Fruit fly (Drosophila melanogaster) whole organism, prepupa: ENCODE measurements around the gene CG33080.

Experiments used
- Blimp-1 ChIP-seq: fragments of 200-800 bp; sonication (Bioruptor generic); optimal IDR thresholded peaks from 3 replicates; lab custom pipeline; 2017; ENCODE audit warnings: missing biosample characterization, missing genetic modification characterization, mild to moderate bottlenecking, moderate library complexity, missing genetic modification reagents
- CG10631 ChIP-seq: fragments of 200-800 bp; sonication (Bioruptor generic); optimal IDR thresholded peaks from 2 replicates; lab custom pipeline; 2016; ENCODE audit warnings: missing biosample characterization, missing genetic modification characterization
- CG10669 ChIP-seq: fragments of 200-800 bp; sonication (Bioruptor generic); optimal IDR thresholded peaks from 3 replicates; lab custom pipeline; 2018; ENCODE audit warnings: missing biosample characterization, mild to moderate bottlenecking, missing genetic modification characterization, moderate library complexity
- CG11294 ChIP-seq: fragments of 200-800 bp; sonication (Bioruptor generic); IDR thresholded peaks from 2 replicates; pipeline ENCODE4 v1.3.6; 2022; ENCODE audit warnings: missing biosample characterization, missing genetic modification characterization
- CG11762 ChIP-seq: fragments of 200-800 bp; sonication (Bioruptor generic); optimal IDR thresholded peaks from 3 replicates; lab custom pipeline; 2016; ENCODE audit warnings: missing biosample characterization, missing genetic modification characterization; ENCODE audit not compliant: insufficient read depth
- CG11902 ChIP-seq: fragments of 200-800 bp; sonication (Bioruptor generic); optimal IDR thresholded peaks from 3 replicates; lab custom pipeline; 2016; ENCODE audit warnings: missing biosample characterization, missing genetic modification characterization
- CG1621 ChIP-seq: fragments of 200-800 bp; sonication (Bioruptor generic); optimal IDR thresholded peaks from 3 replicates; lab custom pipeline; 2018; ENCODE audit warnings: missing biosample characterization, mild to moderate bottlenecking, missing genetic modification characterization
- CG16779 ChIP-seq: fragments of 200-800 bp; sonication (Bioruptor generic); optimal IDR thresholded peaks from 3 replicates; lab custom pipeline; 2017; ENCODE audit warnings: missing biosample characterization, mild to moderate bottlenecking, missing genetic modification characterization
- CG3032 ChIP-seq: fragments of 200-800 bp; optimal IDR thresholded peaks from 2 replicates; lab custom pipeline; 2019; ENCODE audit warnings: missing biosample characterization, mild to moderate bottlenecking, missing genetic modification characterization, moderate library complexity
- CG31627 ChIP-seq: fragments of 200-800 bp; sonication (Bioruptor generic); optimal IDR thresholded peaks from 3 replicates; lab custom pipeline; 2016; ENCODE audit warnings: missing biosample characterization, missing genetic modification characterization
- CG32006 ChIP-seq: fragments of 200-800 bp; sonication (Bioruptor generic); optimal IDR thresholded peaks from 3 replicates; lab custom pipeline; 2017; ENCODE audit warnings: missing biosample characterization, mild to moderate bottlenecking, missing genetic modification characterization
- CG34406 ChIP-seq: fragments of 200-800 bp; sonication (Bioruptor generic); optimal IDR thresholded peaks from 3 replicates; lab custom pipeline; 2016; ENCODE audit warnings: missing biosample characterization, missing genetic modification characterization
- CG3919 ChIP-seq: fragments of 200-800 bp; sonication (Bioruptor generic); optimal IDR thresholded peaks from 3 replicates; lab custom pipeline; 2016; ENCODE audit warnings: missing biosample characterization, missing genetic modification characterization
- CG6163 ChIP-seq: fragments of 200-800 bp; sonication (Bioruptor generic); IDR thresholded peaks from 3 replicates; pipeline ENCODE4 v1.3.6; 2022; ENCODE audit warnings: missing biosample characterization, missing genetic modification characterization
- CG6792 ChIP-seq: fragments of 200-800 bp; sonication (Bioruptor generic); optimal IDR thresholded peaks from 3 replicates; lab custom pipeline; 2016; ENCODE audit warnings: missing biosample characterization, missing genetic modification characterization
- CG6854 ChIP-seq: fragments of 200-800 bp; sonication (Bioruptor generic); optimal IDR thresholded peaks from 2 replicates; lab custom pipeline; 2017; ENCODE audit warnings: missing biosample characterization, mild to moderate bottlenecking, missing genetic modification characterization
- CG7368 ChIP-seq: fragments of 200-800 bp; sonication (Bioruptor generic); optimal IDR thresholded peaks from 3 replicates; lab custom pipeline; 2016; ENCODE audit warnings: missing biosample characterization, missing genetic modification characterization
- CG8119 ChIP-seq: fragments of 200-800 bp; sonication (Bioruptor generic); IDR thresholded peaks from 3 replicates; pipeline ENCODE4 v1.3.6; 2022; ENCODE audit warnings: missing biosample characterization, missing genetic modification characterization
- CG8632 ChIP-seq: fragments of 200-800 bp; sonication (Bioruptor generic); optimal IDR thresholded peaks from 3 replicates; lab custom pipeline; 2016; ENCODE audit warnings: missing biosample characterization, missing genetic modification characterization
- Eip75B ChIP-seq: fragments of 200-800 bp; sonication (Bioruptor generic); optimal IDR thresholded peaks from 3 replicates; lab custom pipeline; 2016; ENCODE audit warnings: missing biosample characterization, missing genetic modification characterization
- Eip93F ChIP-seq: fragments of 200-800 bp; sonication (Bioruptor generic); optimal IDR thresholded peaks from 2 replicates; lab custom pipeline; 2016; ENCODE audit warnings: missing biosample characterization, mild to moderate bottlenecking, missing genetic modification characterization
- Ets21C ChIP-seq: fragments of 200-800 bp; sonication (Bioruptor generic); optimal IDR thresholded peaks from 3 replicates; lab custom pipeline; 2016; ENCODE audit warnings: missing biosample characterization, missing genetic modification characterization
- Ets96B ChIP-seq: fragments of 200-800 bp; optimal IDR thresholded peaks from 2 replicates; lab custom pipeline; 2019; ENCODE audit warnings: missing biosample characterization, mild to moderate bottlenecking, missing genetic modification characterization, moderate library complexity
- Gug ChIP-seq: fragments of 200-800 bp; sonication (Bioruptor generic); IDR thresholded peaks from 2 replicates; pipeline ENCODE4 v1.3.6; 2022; ENCODE audit warnings: missing biosample characterization, missing genetic modification characterization
- Hr38 ChIP-seq: sonication (Bioruptor generic); optimal IDR thresholded peaks from 2 replicates; lab custom pipeline; 2016; ENCODE audit warnings: missing biosample characterization, missing genetic modification characterization
- Hr39 ChIP-seq: fragments of 200-800 bp; sonication (Bioruptor generic); optimal IDR thresholded peaks from 2 replicates; lab custom pipeline; 2016; ENCODE audit warnings: missing biosample characterization, missing genetic modification characterization
- Hr4 ChIP-seq: fragments of 200-800 bp; sonication (Bioruptor generic); optimal IDR thresholded peaks from 3 replicates; lab custom pipeline; 2016; ENCODE audit warnings: missing biosample characterization, missing genetic modification characterization
- Smox ChIP-seq: fragments of 200-800 bp; sonication (Bioruptor generic); optimal IDR thresholded peaks from 3 replicates; lab custom pipeline; 2016; ENCODE audit warnings: missing biosample characterization, missing genetic modification characterization
- Sox15 ChIP-seq: fragments of 200-800 bp; sonication (Bioruptor generic); optimal IDR thresholded peaks from 3 replicates; lab custom pipeline; 2016; ENCODE audit warnings: missing biosample characterization, missing genetic modification characterization
- achi ChIP-seq: fragments of 200-800 bp; sonication (Bioruptor generic); optimal IDR thresholded peaks from 3 replicates; lab custom pipeline; 2016; ENCODE audit warnings: missing biosample characterization, missing genetic modification characterization
- dsx ChIP-seq: fragments of 200-800 bp; optimal IDR thresholded peaks from 3 replicates; lab custom pipeline; 2019; ENCODE audit warnings: missing biosample characterization, mild to moderate bottlenecking, missing genetic modification characterization, moderate library complexity; ENCODE audit not compliant: poor library complexity, severe bottlenecking
- eg ChIP-seq: fragments of 200-800 bp; sonication (Bioruptor generic); IDR thresholded peaks from 3 replicates; pipeline ENCODE4 v1.3.6; 2022; ENCODE audit warnings: missing biosample characterization, missing genetic modification characterization
- esn ChIP-seq: fragments of 200-800 bp; sonication (Bioruptor generic); optimal IDR thresholded peaks from 2 replicates; lab custom pipeline; 2016; ENCODE audit warnings: missing biosample characterization, mild to moderate bottlenecking, missing genetic modification characterization, moderate library complexity
- fd59A ChIP-seq: fragments of 200-800 bp; sonication (Bioruptor generic); optimal IDR thresholded peaks from 2 replicates; lab custom pipeline; 2017; ENCODE audit warnings: missing biosample characterization, mild to moderate bottlenecking, missing genetic modification characterization, missing genetic modification reagents
- fd85E ChIP-seq: fragments of 200-800 bp; sonication (Bioruptor generic); optimal IDR thresholded peaks from 3 replicates; lab custom pipeline; 2016; ENCODE audit warnings: missing biosample characterization, missing genetic modification characterization
- lz ChIP-seq: fragments of 200-800 bp; sonication (Bioruptor generic); optimal IDR thresholded peaks from 3 replicates; lab custom pipeline; 2016; ENCODE audit warnings: missing biosample characterization, missing genetic modification characterization
- net ChIP-seq: fragments of 200-800 bp; sonication (Bioruptor generic); optimal IDR thresholded peaks from 3 replicates; lab custom pipeline; 2016; ENCODE audit warnings: missing biosample characterization, missing genetic modification characterization
- pdm3 ChIP-seq: fragments of 200-800 bp; sonication (Bioruptor generic); optimal IDR thresholded peaks from 3 replicates; lab custom pipeline; 2016; ENCODE audit warnings: missing biosample characterization, missing genetic modification characterization
- salr ChIP-seq, 2 experiments: fragments of 200-800 bp; sonication (Bioruptor generic); optimal IDR thresholded peaks; 3 replicates each; lab custom pipeline; 2016 to 2018; ENCODE audit warnings: missing biosample characterization in 2 of 2, missing genetic modification characterization in 2 of 2, mild to moderate bottlenecking in 1 of 2
- spab ChIP-seq: fragments of 200-800 bp; sonication (Bioruptor generic); optimal IDR thresholded peaks from 2 replicates; lab custom pipeline; 2017; ENCODE audit warnings: missing biosample characterization, mild to moderate bottlenecking, missing genetic modification characterization, missing genetic modification reagents
- ss ChIP-seq, 2 experiments: fragments of 200-800 bp; sonication (Bioruptor generic); optimal IDR thresholded peaks; 2 replicates in 1 of 2; 3 replicates in 1 of 2; lab custom pipeline; 2017 to 2018; ENCODE audit warnings: mild to moderate bottlenecking in 2 of 2, missing biosample characterization in 2 of 2, missing genetic modification characterization in 2 of 2, moderate library complexity in 1 of 2
- svp ChIP-seq: fragments of 200-800 bp; sonication (Bioruptor generic); peaks from one replicate; lab custom pipeline; 2016; ENCODE audit warnings: missing biosample characterization, missing genetic modification characterization
- topi ChIP-seq: fragments of 200-800 bp; sonication (Bioruptor generic); optimal IDR thresholded peaks from 3 replicates; lab custom pipeline; 2016; ENCODE audit warnings: missing biosample characterization, missing genetic modification characterization
- vri ChIP-seq: fragments of 200-800 bp; sonication (Bioruptor generic); optimal IDR thresholded peaks from 3 replicates; lab custom pipeline; 2016; ENCODE audit warnings: missing biosample characterization, mild to moderate bottlenecking, missing genetic modification characterization

Gene CG33080

DNA sequence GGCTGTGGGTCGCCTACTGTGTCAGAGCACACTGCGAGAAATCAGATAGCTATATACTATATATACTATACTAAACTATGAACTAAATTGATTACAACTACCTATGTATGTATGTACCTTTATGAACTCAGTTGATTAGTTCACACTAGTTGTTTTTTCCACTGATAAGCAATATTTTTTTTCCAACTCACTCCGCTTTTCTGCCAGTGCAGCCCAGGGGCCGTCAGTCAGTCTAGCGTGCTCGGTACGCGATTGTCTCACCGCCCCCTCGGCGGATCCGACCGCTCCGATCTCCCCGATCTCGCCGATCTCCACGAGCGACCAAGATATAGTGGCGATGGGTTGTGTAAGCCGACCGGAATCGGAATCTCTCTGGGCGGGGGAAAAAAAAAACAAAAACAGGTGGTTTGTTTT is 11.7 kb downstream of the CG33080 start (continued):
- TF ChIP-seq Sox15 (GFP tag; lab: Kevin White, UChicago) (peak; percentile 2), achi (peak; percentile 54), CG8632 (peak; percentile 25), ss (GFP tag; optimal IDR thresholded peaks at IDR 0.05; lab: Kevin White, UChicago) (peak; percentile 66 to 74), Ets96B (tag; lab: Kevin White, UChicago) (peak; percentile 77), Hr4 (peak; percentile 81), eg (peak; percentile 95), Eip75B (GFP tag; lab: Kevin White, UChicago) (peak; percentile 71), Gug (GFP tag; lab: Robert Waterston, UW) (peak; percentile 90), CG31627 (GFP tag; lab: Kevin White, UChicago) (no peak), CG10631 (peak; percentile 61), CG8119 (peak; percentile 86), net (GFP tag; lab: Kevin White, UChicago) (peak; percentile 52), Blimp-1 (GFP tag; lab: Kevin White, UChicago) (no peak), CG3919 (GFP tag; lab: Kevin White, UChicago) (peak; percentile 79), Eip93F (GFP tag; lab: Kevin White, UChicago) (no peak), CG6163 (GFP tag; lab: Robert Waterston, UW) (peak; percentile 94), CG11762 (GFP tag; lab: Kevin White, UChicago) (peak; percentile 59), Hr38 (GFP tag; lab: Kevin White, UChicago) (no peak), fd85E (GFP tag; lab: Kevin White, UChicago) (no peak), CG3032 (peak; percentile 74), topi (GFP tag; lab: Kevin White, UChicago) (peak; percentile 33), lz (GFP tag; lab: Kevin White, UChicago) (peak; percentile 29), CG11902 (GFP tag; lab: Kevin White, UChicago) (peak; percentile 36)
- TF ChIP-seq, all 60 proteins: peak for 46

- TF ChIP-seq vri (GFP tag; lab: Kevin White, UChicago) (no peak), CG6854 (GFP tag; lab: Kevin White, UChicago) (no peak), Hr38 (GFP tag; lab: Kevin White, UChicago) (no peak), fd59A (GFP tag; lab: Kevin White, UChicago) (no peak), Gug (GFP tag; lab: Robert Waterston, UW) (no peak), Ets21C (GFP tag; lab: Kevin White, UChicago) (no peak), ss (GFP tag; optimal IDR thresholded peaks at IDR 0.05; lab: Kevin White, UChicago) (no peak), svp (GFP tag; lab: Kevin White, UChicago) (no peak), salr (GFP tag; optimal IDR thresholded peaks at IDR 0.05; lab: Kevin White, UChicago) (no peak), Hr39 (GFP tag; lab: Kevin White, UChicago) (no peak), dsx (GFP tag; lab: Kevin White, UChicago) (no peak), lz (GFP tag; lab: Kevin White, UChicago) (no peak), spab (GFP tag; lab: Kevin White, UChicago) (no peak), CG16779 (tag; lab: Kevin White, UChicago) (no peak), pdm3 (no peak), net (GFP tag; lab: Kevin White, UChicago) (no peak), fd85E (GFP tag; lab: Kevin White, UChicago) (no peak)
Observed at dm6 chrX:5705097-5705496, 12.5 kb downstream of the CG33080 start.

DNA sequence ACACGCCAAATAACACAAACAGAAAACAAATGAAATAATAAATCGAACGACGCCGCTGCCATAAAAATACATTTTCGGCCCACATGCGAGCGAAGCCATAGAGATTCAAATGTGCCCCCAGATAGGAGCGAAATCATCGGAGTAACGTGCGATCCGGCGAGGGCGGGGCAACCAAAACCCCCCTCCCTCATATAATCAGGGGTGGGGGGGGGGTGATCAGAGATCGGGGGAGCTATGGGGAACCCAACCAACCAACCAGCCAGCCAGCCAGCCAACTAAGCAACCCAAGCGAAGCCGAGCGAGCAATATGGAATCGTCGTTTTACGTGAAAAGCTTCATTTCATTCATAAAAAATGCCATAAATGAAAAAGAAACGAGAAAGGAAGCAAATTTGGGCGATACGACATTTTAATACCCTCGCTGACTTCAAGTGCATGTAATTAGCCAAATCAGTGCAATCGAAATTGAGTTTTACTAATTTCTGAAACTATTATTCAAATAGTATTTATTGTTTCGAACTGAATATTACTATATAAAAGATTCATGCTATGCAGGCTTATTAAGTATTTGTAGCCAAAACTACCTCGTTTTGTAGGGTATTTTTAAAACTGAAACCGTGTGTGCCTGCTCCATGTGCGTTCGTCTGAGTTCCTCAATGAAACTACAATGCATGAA is 17.6 kb downstream of the CG33080 start:
- peak; percentile 60 for TF ChIP-seq CG10631
- peak; percentile 71 for TF ChIP-seq esn (GFP tag; lab: Kevin White, UChicago)
- TF ChIP-seq achi, result peak; percentile 62
- TF ChIP-seq CG3032, result peak; percentile 51
- TF ChIP-seq svp (GFP tag; lab: Kevin White, UChicago), result peak; percentile 83
- peak; percentile 48 for TF ChIP-seq CG7368 (GFP tag; lab: Kevin White, UChicago)
- peak; percentile 49 for TF ChIP-seq CG1621 (tag; lab: Kevin White, UChicago)
- peak; percentile 57 for TF ChIP-seq Gug (GFP tag; lab: Robert Waterston, UW)
- TF ChIP-seq CG11294 (GFP tag; lab: Robert Waterston, UW), result no peak
- peak; percentile 14 for TF ChIP-seq fd59A (GFP tag; lab: Kevin White, UChicago)
- peak; percentile 70 for TF ChIP-seq CG6792
- TF ChIP-seq Blimp-1 (GFP tag; lab: Kevin White, UChicago), result no peak
- TF ChIP-seq CG34406 (GFP tag; lab: Kevin White, UChicago), result peak; percentile 52
- TF ChIP-seq Sox15 (GFP tag; lab: Kevin White, UChicago), result peak; percentile 44
- no peak for TF ChIP-seq Eip93F (GFP tag; lab: Kevin White, UChicago)
- TF ChIP-seq CG10669 (GFP tag; lab: Kevin White, UChicago), result peak; percentile 64
- peak; percentile 75 for TF ChIP-seq Hr4
- peak; percentile 60 for TF ChIP-seq dsx (GFP tag; lab: Kevin White, UChicago)
- TF ChIP-seq lz (GFP tag; lab: Kevin White, UChicago), result peak; percentile 61
- TF ChIP-seq CG32006 (GFP tag; lab: Kevin White, UChicago), result peak; percentile 81
- TF ChIP-seq CG11902 (GFP tag; lab: Kevin White, UChicago), result peak; percentile 24
- TF ChIP-seq Smox (GFP tag; lab: Kevin White, UChicago), result peak; percentile 63
